Fruit fly (Drosophila melanogaster) S2 (cell line): ENCODE results near the gene CG34135.

ENCODE experiments used
- CG8478 ChIP-seq: fragments of >200 bp; optimal IDR thresholded peaks from 2 replicates; lab custom pipeline; 2018
- CTCF ChIP-seq, 2 experiments: fragments of >200 bp; optimal IDR thresholded peaks; 2 replicates each; lab custom pipeline; 2018

dm6 chr3R:8812342-8812966 lies 44.5 kb upstream of the CG34135 start:
- TF ChIP-seq CG8478 (lab: Kevin White, UChicago) (no peak), CTCF (optimal IDR thresholded peaks at IDR 0.05; lab: Kevin White, UChicago) (no peak)
